Worm (Caenorhabditis elegans) whole organism, late embryonic: ENCODE measurements around the gene T12A2.21.

Source experiments
- K09A11.1 ChIP-seq: sonication (generic microtip); optimal IDR thresholded peaks from 2 replicates; lab custom pipeline; 2017; ENCODE audit warnings: antibody characterized with exemption, mild to moderate bottlenecking, missing genetic modification characterization, missing compliant biosample characterization; ENCODE audit not compliant: insufficient read depth
- ama-1 ChIP-seq: fragments of 150-350 bp; optimal IDR thresholded peaks from 2 replicates; lab custom pipeline; 2014
- ceh-30 ChIP-seq: fragments of 150-350 bp; optimal IDR thresholded peaks from 2 replicates; lab custom pipeline; 2014; ENCODE audit warnings: missing biosample characterization, missing genetic modification characterization
- elt-2 ChIP-seq: sonication (generic microtip); optimal IDR thresholded peaks from 2 replicates; lab custom pipeline; 2016; ENCODE audit warnings: missing genetic modification reagents, missing genetic modification characterization, missing compliant biosample characterization
- eyg-1 ChIP-seq: sonication (generic microtip); optimal IDR thresholded peaks from 2 replicates; lab custom pipeline; 2016; ENCODE audit warnings: missing genotype, missing genetic modification characterization, missing compliant biosample characterization
- lin-11 ChIP-seq: fragments of 200-800 bp; sonication (Bioruptor generic); optimal IDR thresholded peaks from 2 replicates; lab custom pipeline; 2018; ENCODE audit warnings: mild to moderate bottlenecking, missing genetic modification characterization, missing compliant biosample characterization
- nfya-1 ChIP-seq: sonication (generic microtip); optimal IDR thresholded peaks from 2 replicates; lab custom pipeline; 2017; ENCODE audit warnings: missing genetic modification characterization, mild to moderate bottlenecking, missing compliant biosample characterization, antibody characterized with exemption, moderate library complexity
- odd-2 ChIP-seq: sonication (generic microtip); optimal IDR thresholded peaks from 2 replicates; lab custom pipeline; 2017; ENCODE audit warnings: antibody characterized with exemption, mild to moderate bottlenecking, missing genetic modification characterization, missing compliant biosample characterization
- pha-4 ChIP-seq: fragments of 150-350 bp; optimal IDR thresholded peaks from 2 replicates; lab custom pipeline; 2018; ENCODE audit warnings: missing biosample characterization, missing genetic modification reagents, missing genetic modification characterization
- pqm-1 ChIP-seq: sonication (generic microtip); optimal IDR thresholded peaks from 2 replicates; lab custom pipeline; 2016; ENCODE audit warnings: missing genetic modification characterization, missing compliant biosample characterization
- rnt-1 ChIP-seq: sonication (generic microtip); optimal IDR thresholded peaks from 2 replicates; lab custom pipeline; 2016; ENCODE audit warnings: missing genetic modification characterization, missing compliant biosample characterization
- unc-42 ChIP-seq: sonication (generic microtip); optimal IDR thresholded peaks from 2 replicates; lab custom pipeline; 2016; ENCODE audit warnings: missing genotype, missing genetic modification characterization, missing compliant biosample characterization
- unc-55 ChIP-seq: sonication (generic microtip); optimal IDR thresholded peaks from 2 replicates; lab custom pipeline; 2017; ENCODE audit warnings: missing biosample characterization, missing genetic modification reagents, missing genetic modification characterization

- TF ChIP-seq unc-42 (tag; lab: Kevin White, UChicago): no peak
- no peak for TF ChIP-seq ceh-30 (tag; lab: Kevin White, UChicago)
- no peak for TF ChIP-seq pqm-1 (tag; lab: Kevin White, UChicago)
- TF ChIP-seq eyg-1 (tag; lab: Kevin White, UChicago): no peak
- no peak for TF ChIP-seq unc-55 (GFP tag; lab: Kevin White, UChicago)
- no peak for TF ChIP-seq ama-1 (lab: Kevin White, UChicago)
- no peak for TF ChIP-seq rnt-1
- no peak for TF ChIP-seq lin-11
- TF ChIP-seq pha-4 (tag; lab: Kevin White, UChicago): no peak
- TF ChIP-seq nfya-1 (tag; lab: Kevin White, UChicago): no peak
- no peak for TF ChIP-seq odd-2 (tag; lab: Kevin White, UChicago)
- TF ChIP-seq K09A11.1: no peak
- TF ChIP-seq elt-2: no peak
Observed at ce11 chrIII:6215943-6216342, 20.6 kb downstream of the T12A2.21 start.
